Worm (Caenorhabditis elegans) whole organism, late embryonic: ENCODE results near the gene mxl-3.
A peak's percentile ranks its signal among the peaks of the same experiment; 100 is the strongest.

ENCODE experiments used
- C08G9.2 ChIP-seq: sonication (generic microtip); optimal IDR thresholded peaks from 2 replicates; lab custom pipeline; 2016; ENCODE audit warnings: mild to moderate bottlenecking, missing genetic modification characterization, moderate library complexity, missing compliant biosample characterization
- C38D4.7 ChIP-seq: fragments of 200-800 bp; sonication (Bioruptor generic); optimal IDR thresholded peaks from 2 replicates; lab custom pipeline; 2018; ENCODE audit warnings: mild to moderate bottlenecking, missing genetic modification characterization, moderate library complexity, missing compliant biosample characterization
- K09A11.1 ChIP-seq: sonication (generic microtip); optimal IDR thresholded peaks from 2 replicates; lab custom pipeline; 2017; ENCODE audit warnings: antibody characterized with exemption, mild to moderate bottlenecking, missing genetic modification characterization, missing compliant biosample characterization; ENCODE audit not compliant: insufficient read depth
- Y22D7AL.16 ChIP-seq: sonication (generic microtip); optimal IDR thresholded peaks from 2 replicates; lab custom pipeline; 2016; ENCODE audit warnings: missing genetic modification characterization, missing compliant biosample characterization
- ahr-1 ChIP-seq: sonication (generic microtip); optimal IDR thresholded peaks from 2 replicates; lab custom pipeline; 2016; ENCODE audit warnings: missing genetic modification characterization, missing compliant biosample characterization
- ama-1 ChIP-seq: fragments of 150-350 bp; optimal IDR thresholded peaks from 2 replicates; lab custom pipeline; 2014
- ceh-14 ChIP-seq: sonication (generic microtip); optimal IDR thresholded peaks from 2 replicates; lab custom pipeline; 2016; ENCODE audit warnings: missing genotype, missing genetic modification characterization, missing compliant biosample characterization
- ceh-18 ChIP-seq: sonication (generic microtip); optimal IDR thresholded peaks from 2 replicates; lab custom pipeline; 2016; ENCODE audit warnings: missing genetic modification characterization, missing compliant biosample characterization
- ceh-19 ChIP-seq: fragments of 200-800 bp; sonication (Bioruptor generic); optimal IDR thresholded peaks from 2 replicates; lab custom pipeline; 2018; ENCODE audit warnings: mild to moderate bottlenecking, missing genetic modification characterization, missing compliant biosample characterization
- ceh-24 ChIP-seq: sonication (generic microtip); optimal IDR thresholded peaks from 2 replicates; lab custom pipeline; 2016; ENCODE audit warnings: mild to moderate bottlenecking, missing genetic modification characterization, missing compliant biosample characterization
- ceh-48 ChIP-seq: sonication (generic microtip); optimal IDR thresholded peaks from 2 replicates; lab custom pipeline; 2016; ENCODE audit warnings: missing genetic modification characterization, inconsistent platforms, missing compliant biosample characterization
- ceh-6 ChIP-seq: fragments of 200-800 bp; sonication (Bioruptor generic); optimal IDR thresholded peaks from 2 replicates; lab custom pipeline; 2018; ENCODE audit warnings: mild to moderate bottlenecking, missing genetic modification characterization, missing compliant biosample characterization
- dmd-4 ChIP-seq: sonication (generic microtip); optimal IDR thresholded peaks from 2 replicates; lab custom pipeline; 2016; ENCODE audit warnings: borderline replicate concordance, missing genetic modification characterization, missing compliant biosample characterization
- dve-1 ChIP-seq: sonication (generic microtip); optimal IDR thresholded peaks from 2 replicates; lab custom pipeline; 2017; ENCODE audit warnings: antibody characterized with exemption, mild to moderate bottlenecking, missing genetic modification characterization, missing compliant biosample characterization
- elt-2 ChIP-seq: sonication (generic microtip); optimal IDR thresholded peaks from 2 replicates; lab custom pipeline; 2016; ENCODE audit warnings: missing genetic modification reagents, missing genetic modification characterization, missing compliant biosample characterization
- ets-4 ChIP-seq: sonication (generic microtip); optimal IDR thresholded peaks from 2 replicates; lab custom pipeline; 2016; ENCODE audit warnings: missing genetic modification characterization, missing compliant biosample characterization
- eyg-1 ChIP-seq: sonication (generic microtip); optimal IDR thresholded peaks from 2 replicates; lab custom pipeline; 2016; ENCODE audit warnings: missing genotype, missing genetic modification characterization, missing compliant biosample characterization
- hlh-13 ChIP-seq: fragments of 200-800 bp; sonication (Bioruptor generic); optimal IDR thresholded peaks from 2 replicates; lab custom pipeline; 2018; ENCODE audit warnings: mild to moderate bottlenecking, missing genetic modification characterization, missing compliant biosample characterization
- hlh-15 ChIP-seq: sonication (generic microtip); optimal IDR thresholded peaks from 2 replicates; lab custom pipeline; 2016; ENCODE audit warnings: missing genetic modification characterization, missing compliant biosample characterization
- hlh-6 ChIP-seq: sonication (generic microtip); optimal IDR thresholded peaks from 2 replicates; lab custom pipeline; 2016; ENCODE audit warnings: missing genotype, missing genetic modification characterization, missing compliant biosample characterization
- hlh-8 ChIP-seq: sonication (generic microtip); optimal IDR thresholded peaks from 2 replicates; lab custom pipeline; 2016; ENCODE audit warnings: missing genotype, missing genetic modification characterization, missing compliant biosample characterization
- nfya-1 ChIP-seq: sonication (generic microtip); optimal IDR thresholded peaks from 2 replicates; lab custom pipeline; 2017; ENCODE audit warnings: missing genetic modification characterization, mild to moderate bottlenecking, missing compliant biosample characterization, antibody characterized with exemption, moderate library complexity
- nhr-11 ChIP-seq: fragments of 150-350 bp; optimal IDR thresholded peaks from 2 replicates; lab custom pipeline; 2014; ENCODE audit warnings: missing biosample characterization, missing genetic modification characterization
- pag-3 ChIP-seq: sonication (generic microtip); optimal IDR thresholded peaks from 2 replicates; lab custom pipeline; 2016; ENCODE audit warnings: missing compliant biosample characterization, missing genetic modification characterization, borderline replicate concordance
- pat-9 ChIP-seq: fragments of 200-800 bp; sonication (Bioruptor generic); optimal IDR thresholded peaks from 2 replicates; lab custom pipeline; 2018; ENCODE audit warnings: mild to moderate bottlenecking, missing genetic modification characterization, moderate library complexity, missing compliant biosample characterization
- pax-1 ChIP-seq: fragments of 150-350 bp; optimal IDR thresholded peaks from 2 replicates; lab custom pipeline; 2014; ENCODE audit warnings: missing biosample characterization, missing genetic modification characterization
- pqm-1 ChIP-seq: sonication (generic microtip); optimal IDR thresholded peaks from 2 replicates; lab custom pipeline; 2016; ENCODE audit warnings: missing genetic modification characterization, missing compliant biosample characterization
- pros-1 ChIP-seq: fragments of 150-350 bp; optimal IDR thresholded peaks from 2 replicates; lab custom pipeline; 2014; ENCODE audit warnings: missing biosample characterization, missing genetic modification reagents, missing genetic modification characterization
- ref-2 ChIP-seq: sonication (generic microtip); optimal IDR thresholded peaks from 2 replicates; lab custom pipeline; 2016; ENCODE audit warnings: missing genetic modification characterization, missing compliant biosample characterization
- sdc-2 ChIP-seq: sonication (generic microtip); optimal IDR thresholded peaks from 2 replicates; lab custom pipeline; 2016; ENCODE audit warnings: missing genotype, missing genetic modification characterization, missing compliant biosample characterization
- sox-2 ChIP-seq: fragments of 200-800 bp; sonication (Bioruptor generic); IDR thresholded peaks from 2 replicates; pipeline ENCODE4 v1.3.6; 2022; ENCODE audit warnings: missing genetic modification reagents, missing genetic modification characterization, missing compliant biosample characterization
- sox-4 ChIP-seq: sonication (generic microtip); optimal IDR thresholded peaks from 2 replicates; lab custom pipeline; 2017; ENCODE audit warnings: mild to moderate bottlenecking, missing genetic modification characterization, inconsistent platforms, missing compliant biosample characterization
- syd-9 ChIP-seq: sonication (generic microtip); optimal IDR thresholded peaks from 2 replicates; lab custom pipeline; 2016; ENCODE audit warnings: mild to moderate bottlenecking, missing genetic modification characterization, moderate library complexity, missing compliant biosample characterization
- unc-55 ChIP-seq: sonication (generic microtip); optimal IDR thresholded peaks from 2 replicates; lab custom pipeline; 2017; ENCODE audit warnings: missing biosample characterization, missing genetic modification reagents, missing genetic modification characterization
- zip-5 ChIP-seq: sonication (generic microtip); optimal IDR thresholded peaks from 2 replicates; lab custom pipeline; 2016; ENCODE audit warnings: missing genetic modification characterization, missing compliant biosample characterization

mxl-3 gene

DNA sequence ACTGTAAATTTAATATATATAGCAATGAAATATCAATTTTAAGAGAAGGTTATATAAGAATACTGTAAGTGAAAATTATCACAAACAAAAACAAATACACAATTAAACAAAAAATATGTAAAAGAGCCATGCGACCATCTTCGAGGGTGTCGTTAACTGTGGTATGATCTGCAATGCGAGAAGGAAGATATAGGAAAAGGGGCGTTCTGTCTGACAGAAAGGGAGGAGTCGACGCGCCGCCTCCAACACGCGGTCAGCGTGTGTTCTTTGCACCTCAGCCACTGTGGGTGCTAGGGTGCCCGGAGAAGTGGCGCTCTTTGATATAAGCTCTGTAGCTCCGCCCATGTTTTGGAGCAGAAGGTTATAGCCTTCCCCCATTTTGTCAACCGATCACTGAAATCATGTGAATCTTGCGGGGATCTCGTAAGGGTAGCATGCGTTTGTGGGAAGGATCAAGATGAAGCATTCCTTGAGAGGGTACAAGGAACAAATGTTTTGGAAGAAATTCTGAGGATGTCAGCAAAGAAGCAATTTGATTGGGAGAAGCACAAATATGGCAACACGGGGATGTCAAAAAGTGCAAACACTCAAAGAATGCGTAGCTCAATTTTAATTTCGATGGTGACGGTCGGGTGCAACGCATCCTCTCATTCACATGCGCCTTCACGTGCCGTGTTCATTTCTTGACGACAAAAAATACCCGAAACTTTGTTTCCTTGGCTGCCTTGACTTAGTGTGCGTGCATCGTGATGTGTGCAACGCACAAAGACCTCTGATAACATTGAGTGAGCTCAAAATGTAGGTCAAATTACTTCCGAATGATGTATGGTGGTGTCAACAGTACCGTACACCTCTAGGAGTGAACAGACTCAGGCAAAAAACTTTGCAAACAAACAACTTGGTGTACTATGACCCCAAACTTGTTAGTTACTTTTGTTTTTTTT is at the start of gene mxl-3:
TSS of gene mxl-3 (minus strand) at position 1 of the 944 bp plus-strand sequence.
- TF ChIP-seq ref-2 (tag; lab: Kevin White, UChicago) (no peak), pax-1 (tag; lab: Kevin White, UChicago) (no peak), hlh-8 (tag; lab: Kevin White, UChicago) (no peak), nhr-11 (tag; lab: Kevin White, UChicago) (no peak), ceh-19 (GFP tag; lab: Kevin White, UChicago) (no peak), ama-1 (no peak), pag-3 (tag; lab: Kevin White, UChicago) (no peak), hlh-6 (no peak), C38D4.7 (GFP tag; lab: Kevin White, UChicago) (no peak), pqm-1 (tag; lab: Kevin White, UChicago) (no peak), dve-1 (no peak), ahr-1 (tag; lab: Kevin White, UChicago) (no peak), ceh-48 (tag; lab: Kevin White, UChicago) (no peak), Y22D7AL.16 (tag; lab: Kevin White, UChicago) (no peak), C08G9.2 (peak; percentile 2), ceh-18 (tag; lab: Kevin White, UChicago) (peak; percentile 11)

DNA sequence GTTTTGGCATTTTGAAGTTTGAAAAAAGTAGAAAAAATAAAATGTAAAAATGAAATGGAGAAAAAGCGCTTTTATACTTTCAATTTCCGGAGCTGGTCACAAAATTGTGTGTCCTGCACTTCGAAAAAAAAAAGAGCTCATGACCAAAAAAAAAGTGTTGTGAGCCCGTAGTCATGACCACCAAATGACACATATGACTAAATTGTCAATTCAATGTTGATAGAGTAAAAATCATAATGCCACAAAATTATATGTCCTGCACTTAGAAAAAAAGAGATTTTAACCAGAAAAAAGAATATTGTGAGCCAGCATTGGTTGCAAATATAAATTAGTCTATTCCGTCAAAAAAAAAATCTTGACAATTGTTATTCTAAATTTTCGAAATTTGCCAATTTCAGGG is 48.6 kb upstream of the mxl-3 start, which contains the start of gene F02C12.2:
TSS of gene F02C12.2 (minus strand) at position 101 of the 400 bp plus-strand sequence.
- TF ChIP-seq Y22D7AL.16 (tag; lab: Kevin White, UChicago) (no peak), ceh-6 (GFP tag; lab: Kevin White, UChicago) (no peak), zip-5 (tag; lab: Kevin White, UChicago) (no peak), nhr-11 (tag; lab: Kevin White, UChicago) (no peak), K09A11.1 (tag; lab: Kevin White, UChicago) (no peak), hlh-8 (tag; lab: Kevin White, UChicago) (no peak), eyg-1 (tag; lab: Kevin White, UChicago) (no peak), hlh-15 (tag; lab: Kevin White, UChicago) (no peak), pag-3 (tag; lab: Kevin White, UChicago) (no peak), pat-9 (tag; lab: Kevin White, UChicago) (no peak), C38D4.7 (GFP tag; lab: Kevin White, UChicago) (no peak), elt-2 (tag; lab: Kevin White, UChicago) (no peak), dmd-4 (tag; lab: Kevin White, UChicago) (no peak), pros-1 (tag; lab: Kevin White, UChicago) (no peak), ets-4 (tag; lab: Kevin White, UChicago) (no peak), sox-2 (GFP tag; lab: Robert Waterston, UW) (no peak), sox-4 (tag; lab: Kevin White, UChicago) (no peak), ceh-24 (tag; lab: Kevin White, UChicago) (no peak), hlh-13 (GFP tag; lab: Kevin White, UChicago) (no peak)
- TF ChIP-seq, all 69 proteins: peak for 0

DNA sequence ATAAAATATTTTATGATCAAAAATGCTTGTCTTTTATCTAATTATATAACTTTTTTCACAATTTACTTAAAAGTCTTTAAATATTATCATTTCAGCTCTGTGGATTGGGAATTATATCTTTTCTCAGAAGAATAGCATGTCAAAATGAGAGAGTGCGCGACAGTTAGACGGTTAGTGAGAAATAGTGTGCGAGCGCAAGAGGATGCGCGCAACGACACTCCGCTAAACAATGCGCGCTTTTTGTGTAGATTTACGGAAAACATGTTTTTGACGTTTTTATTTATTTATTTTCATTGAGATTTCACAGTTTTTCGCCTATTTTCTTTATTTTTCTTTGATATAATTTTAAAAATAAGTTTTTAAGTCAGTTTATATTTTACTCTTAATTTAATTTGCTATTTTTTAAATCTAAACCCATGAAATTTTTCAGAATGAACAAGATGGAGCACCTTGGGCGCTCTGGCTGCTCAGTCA is 46.0 kb upstream of the mxl-3 start, which contains the start of gene F02C12.3:
TSS of gene F02C12.3 (plus strand) at position 424 of the 474 bp plus-strand sequence.
- peak; percentile 60 for TF ChIP-seq pax-1 (tag; lab: Kevin White, UChicago)
- TF ChIP-seq unc-55 = peak; percentile 35
- TF ChIP-seq nfya-1 (tag; lab: Kevin White, UChicago) = peak; percentile 58
- peak; percentile 51 for TF ChIP-seq dve-1
- TF ChIP-seq ceh-14 (tag; lab: Kevin White, UChicago) = no peak
- peak; percentile 28 for TF ChIP-seq sdc-2 (tag; lab: Kevin White, UChicago)
- no peak for TF ChIP-seq elt-2 (tag; lab: Kevin White, UChicago)
- TF ChIP-seq syd-9 (tag; lab: Kevin White, UChicago) = no peak
